Fruit fly (Drosophila melanogaster) Kc167 (cell line): Measurements from ENCODE around the gene Spp.

Experiments used
- Myc ChIP-seq: fragments of >200 bp; optimal IDR thresholded peaks from 2 replicates; lab custom pipeline; 2017; ENCODE audit warnings: missing external identifiers
- Sin3A ChIP-seq: fragments of >200 bp; optimal IDR thresholded peaks from 2 replicates; lab custom pipeline; 2018; ENCODE audit warnings: missing external identifiers
- h ChIP-seq: fragments of >200 bp; optimal IDR thresholded peaks from 3 replicates; lab custom pipeline; 2018; ENCODE audit warnings: missing external identifiers
- insv ChIP-seq: fragments of >200 bp; optimal IDR thresholded peaks from 3 replicates; lab custom pipeline; 2018; ENCODE audit warnings: missing external identifiers
- psq ChIP-seq: fragments of >200 bp; optimal IDR thresholded peaks from 2 replicates; lab custom pipeline; 2017; ENCODE audit warnings: missing external identifiers
- ttk ChIP-seq: sonication (Bioruptor generic); optimal IDR thresholded peaks from 2 replicates; lab custom pipeline; 2017; ENCODE audit warnings: missing external identifiers

Gene Spp

DNA sequence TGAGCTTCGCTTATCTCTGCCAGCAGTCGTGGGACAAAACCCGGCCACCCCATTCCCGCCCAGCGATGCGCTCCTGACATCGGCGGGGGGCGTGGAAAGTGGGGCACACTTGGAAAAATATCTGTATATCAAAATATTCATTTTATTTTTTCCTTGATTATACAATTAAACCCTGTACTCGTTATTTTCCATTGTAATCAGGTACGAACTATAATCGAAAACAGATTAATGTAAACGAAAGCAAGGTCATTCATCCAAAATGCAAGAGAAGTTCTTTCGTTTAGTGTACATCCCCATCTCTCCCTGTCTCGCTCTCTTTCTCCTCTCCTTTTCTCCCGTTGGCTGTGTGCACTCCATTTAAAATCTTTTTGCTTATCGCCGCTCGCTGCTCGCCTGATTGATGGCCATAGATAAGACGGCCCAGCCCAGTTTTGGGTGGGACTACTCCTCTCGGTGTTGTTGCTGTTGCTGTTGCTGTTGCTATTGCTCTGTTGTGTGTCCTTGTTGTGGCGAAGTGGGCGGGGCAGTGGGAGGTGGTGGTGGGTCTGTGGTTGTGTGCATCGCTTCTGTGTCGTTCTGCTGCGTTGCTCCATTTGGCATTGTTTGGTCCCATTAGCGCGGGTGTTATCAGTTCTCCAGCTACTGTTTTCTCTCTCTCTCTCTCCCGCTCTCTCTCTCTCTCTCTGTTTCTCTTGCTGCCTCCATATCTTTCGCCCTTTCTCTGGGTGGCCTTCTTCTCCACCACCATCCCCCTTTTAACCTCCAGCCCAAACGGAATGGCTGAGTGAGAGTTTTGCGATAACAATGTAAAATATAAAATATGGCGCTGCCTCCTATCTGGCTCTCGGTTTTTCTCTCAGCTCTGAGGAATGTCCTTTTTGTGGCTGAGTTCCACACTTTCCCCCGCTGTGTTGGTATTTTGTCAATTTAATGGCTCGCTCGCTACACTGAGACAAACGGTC is 28.1 kb downstream of the Spp start:
- no peak for TF ChIP-seq Sin3A (lab: Kevin White, UChicago)
- no peak for TF ChIP-seq Myc
- TF ChIP-seq psq (lab: Kevin White, UChicago), result no peak
- no peak for TF ChIP-seq ttk (lab: Kevin White, UChicago)
- TF ChIP-seq insv (lab: Kevin White, UChicago), result no peak
- TF ChIP-seq h (lab: Kevin White, UChicago), result no peak

DNA sequence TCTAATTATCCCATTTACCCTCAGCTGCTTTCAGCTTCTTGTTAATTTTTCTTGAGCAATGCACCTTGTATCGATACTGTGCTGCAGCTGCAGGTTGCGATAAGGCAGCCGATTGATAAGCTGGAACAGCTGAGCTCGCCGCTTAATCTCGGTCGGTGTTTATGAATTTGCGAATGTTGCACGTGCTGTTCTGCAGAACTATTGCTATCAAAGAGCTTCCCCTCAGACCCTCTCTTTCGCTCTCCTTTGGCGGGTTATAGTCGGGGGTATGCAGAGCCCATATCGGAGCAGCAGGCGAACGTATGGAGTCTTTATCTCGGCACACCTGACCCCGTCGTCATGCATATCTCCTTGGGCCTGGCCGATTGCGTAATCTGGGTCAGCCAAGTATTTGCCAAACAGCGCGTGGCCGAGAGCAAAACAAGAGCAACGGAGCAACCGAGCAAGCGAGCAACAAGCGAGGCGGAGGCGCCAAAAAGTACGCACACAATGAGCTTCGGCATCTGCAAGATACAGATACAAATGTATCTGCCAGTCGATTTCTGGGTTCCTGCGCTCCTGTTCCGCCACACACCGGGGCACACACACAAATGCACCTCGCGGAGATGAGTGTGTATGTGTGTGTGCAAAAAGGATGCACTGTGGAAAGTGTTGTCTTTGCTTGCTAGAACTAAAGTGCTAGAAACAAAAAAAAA is 30.2 kb downstream of the Spp start:
- TF ChIP-seq h (lab: Kevin White, UChicago) (no peak), Sin3A (lab: Kevin White, UChicago) (no peak), Myc (no peak), ttk (lab: Kevin White, UChicago) (no peak), insv (lab: Kevin White, UChicago) (no peak), psq (lab: Kevin White, UChicago) (no peak)

DNA sequence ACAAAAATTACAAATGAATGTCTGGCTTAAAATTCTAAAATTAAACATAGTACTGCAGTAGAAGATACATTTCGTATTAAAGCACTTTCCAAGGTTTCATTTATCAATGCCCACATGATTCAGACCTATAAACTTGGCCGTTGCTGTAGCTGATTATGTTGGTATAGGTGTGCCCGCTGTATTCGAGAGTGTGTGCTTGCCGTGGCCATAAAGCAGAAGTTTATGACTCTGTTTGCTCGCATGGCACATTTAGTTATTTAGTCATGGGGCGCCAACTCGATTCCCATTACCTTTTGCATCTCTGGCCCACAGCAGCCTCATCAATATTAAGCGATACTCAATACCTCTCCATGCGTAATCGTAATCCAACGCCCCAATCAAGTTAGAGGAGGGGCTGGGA is 31.4 kb downstream of the Spp start:
- TF ChIP-seq Myc (no peak), Sin3A (lab: Kevin White, UChicago) (no peak), ttk (lab: Kevin White, UChicago) (no peak), psq (lab: Kevin White, UChicago) (no peak), insv (lab: Kevin White, UChicago) (no peak), h (lab: Kevin White, UChicago) (no peak)

DNA sequence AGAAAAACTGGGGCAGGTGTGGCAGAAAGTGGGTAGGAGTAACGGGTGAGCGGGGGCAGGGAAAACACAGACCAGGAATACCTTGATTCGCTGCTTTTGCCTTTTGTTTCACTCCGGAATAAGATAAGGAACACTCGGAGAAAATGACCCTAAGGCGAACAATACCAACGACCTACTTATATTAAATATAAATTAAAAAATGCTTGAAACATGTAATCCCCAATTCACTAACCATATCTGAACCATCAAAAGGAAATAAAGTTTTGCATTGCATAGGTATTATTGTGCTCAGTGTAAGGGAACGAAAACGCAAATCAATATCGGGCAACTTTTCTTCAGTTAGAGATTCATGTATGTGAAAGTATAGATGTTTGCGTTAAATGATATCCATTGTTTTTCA is 32.4 kb downstream of the Spp start:
- TF ChIP-seq Myc (no peak), psq (lab: Kevin White, UChicago) (no peak), ttk (lab: Kevin White, UChicago) (no peak), insv (lab: Kevin White, UChicago) (no peak), Sin3A (lab: Kevin White, UChicago) (no peak), h (lab: Kevin White, UChicago) (no peak)

DNA sequence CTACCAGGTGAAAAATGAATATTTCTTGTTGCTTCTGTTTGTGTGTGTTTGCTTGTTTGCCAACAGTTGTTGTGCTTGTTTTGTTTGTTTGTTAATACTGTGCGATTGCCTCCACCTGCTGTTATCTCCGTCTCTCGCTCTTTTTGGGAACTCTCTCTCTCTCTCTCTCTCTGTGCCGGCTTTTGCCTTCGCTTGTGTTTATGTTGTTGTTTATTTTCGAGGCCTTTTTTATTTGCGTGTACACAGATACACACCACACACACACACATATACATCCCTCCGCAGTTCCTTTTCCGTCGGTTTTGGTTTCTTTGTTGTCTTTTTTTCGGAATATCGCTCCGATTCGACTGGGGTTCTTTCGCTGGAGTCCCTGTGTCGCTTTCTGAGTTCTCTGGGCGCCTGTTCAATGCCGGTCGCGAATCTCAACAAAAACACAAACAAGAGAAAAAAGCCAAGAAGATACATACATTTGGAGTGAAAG is 33.9 kb downstream of the Spp start:
- TF ChIP-seq Myc, result no peak
- TF ChIP-seq Sin3A (lab: Kevin White, UChicago), result no peak
- TF ChIP-seq psq (lab: Kevin White, UChicago), result no peak
- no peak for TF ChIP-seq h (lab: Kevin White, UChicago)

DNA sequence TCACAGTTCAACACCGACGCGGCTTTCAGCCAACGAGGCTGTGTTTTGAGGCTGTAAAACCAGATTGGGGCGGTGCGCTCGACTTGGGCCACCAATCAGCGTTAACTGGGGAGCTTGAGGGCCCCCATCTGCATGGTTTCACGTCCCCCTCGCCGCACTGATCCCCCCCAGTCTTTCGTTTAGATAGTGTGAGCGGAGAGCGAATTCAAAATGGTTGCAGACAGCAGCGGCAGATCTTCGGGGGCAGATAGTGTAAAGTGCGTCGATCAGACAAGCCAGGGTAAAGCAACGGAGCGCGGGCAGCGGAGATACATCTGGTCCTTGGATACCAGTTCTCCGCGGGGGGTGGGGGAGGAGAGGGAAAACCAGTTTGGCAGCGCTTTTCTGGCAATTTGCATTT is 37.3 kb downstream of the Spp start:
- no peak for TF ChIP-seq ttk (lab: Kevin White, UChicago)
- no peak for TF ChIP-seq insv (lab: Kevin White, UChicago)
- TF ChIP-seq h (lab: Kevin White, UChicago), result no peak
- no peak for TF ChIP-seq Sin3A (lab: Kevin White, UChicago)
- no peak for TF ChIP-seq Myc
- no peak for TF ChIP-seq psq (lab: Kevin White, UChicago)

DNA sequence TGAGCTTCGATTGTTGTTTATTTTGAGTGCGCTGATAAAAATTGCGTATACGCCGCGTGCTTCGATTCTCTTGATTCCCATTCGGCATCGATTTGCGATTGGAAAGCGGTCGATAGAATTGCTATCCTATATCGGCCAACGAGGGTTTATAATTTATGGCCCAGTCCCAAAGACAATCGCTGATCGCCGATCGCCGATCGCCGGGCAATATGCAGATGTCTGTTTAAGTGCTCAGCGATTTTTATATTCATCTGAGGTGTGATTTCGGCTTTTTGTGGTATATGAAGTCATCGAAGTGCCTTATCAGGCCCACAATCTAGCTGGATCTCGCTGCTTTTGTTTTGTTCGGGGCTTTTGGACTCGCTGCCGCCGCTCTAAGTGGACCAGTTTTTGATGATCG is 38.0 kb downstream of the Spp start:
- no peak for TF ChIP-seq Sin3A (lab: Kevin White, UChicago)
- no peak for TF ChIP-seq psq (lab: Kevin White, UChicago)
- no peak for TF ChIP-seq h (lab: Kevin White, UChicago)
- TF ChIP-seq Myc, result no peak
- TF ChIP-seq insv (lab: Kevin White, UChicago), result no peak
- TF ChIP-seq ttk (lab: Kevin White, UChicago), result no peak

DNA sequence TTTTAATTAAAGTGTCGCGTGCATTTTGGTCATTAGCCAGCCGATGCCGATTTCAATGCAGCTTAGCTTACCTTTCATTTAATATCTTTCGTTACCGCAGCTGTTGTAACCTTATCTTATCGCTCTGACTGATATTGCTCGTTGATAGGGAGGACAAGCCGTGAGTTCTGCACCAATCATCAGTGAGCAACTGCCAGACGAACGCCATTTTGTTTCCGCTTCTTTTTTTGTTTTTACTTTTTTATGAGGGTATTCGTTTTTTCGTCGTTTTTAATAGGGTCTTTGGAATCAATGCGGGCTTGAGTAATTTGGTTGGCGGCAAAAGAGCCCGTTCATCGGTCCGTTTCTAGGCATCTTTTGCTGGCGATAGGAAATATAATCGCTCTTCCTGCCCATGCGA is 39.4 kb downstream of the Spp start:
- TF ChIP-seq Myc, result no peak
- no peak for TF ChIP-seq ttk (lab: Kevin White, UChicago)
- no peak for TF ChIP-seq insv (lab: Kevin White, UChicago)
- no peak for TF ChIP-seq Sin3A (lab: Kevin White, UChicago)
- TF ChIP-seq h (lab: Kevin White, UChicago), result no peak
- TF ChIP-seq psq (lab: Kevin White, UChicago), result no peak

DNA sequence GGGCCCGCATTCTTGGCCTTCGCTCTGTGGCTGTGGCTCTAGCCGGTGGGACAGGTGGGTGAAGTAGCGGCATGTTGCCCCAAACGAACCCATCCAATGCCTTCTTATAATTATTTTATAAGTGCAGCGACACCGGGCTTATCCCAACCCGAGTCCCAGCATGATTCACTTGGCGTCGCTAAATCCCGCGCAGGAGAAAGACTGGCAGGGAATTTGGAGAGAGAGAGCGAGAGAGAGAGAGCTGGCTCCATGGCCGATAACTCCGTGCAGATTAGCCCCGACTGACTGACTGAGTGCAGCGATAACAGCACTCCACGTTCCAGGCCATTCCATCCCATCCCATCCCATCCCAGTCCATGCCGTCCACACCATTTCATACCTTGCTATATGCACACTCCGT is 42.8 kb downstream of the Spp start:
- TF ChIP-seq Sin3A (lab: Kevin White, UChicago) (no peak), ttk (lab: Kevin White, UChicago) (no peak), psq (lab: Kevin White, UChicago) (no peak), h (lab: Kevin White, UChicago) (no peak), insv (lab: Kevin White, UChicago) (no peak)

DNA sequence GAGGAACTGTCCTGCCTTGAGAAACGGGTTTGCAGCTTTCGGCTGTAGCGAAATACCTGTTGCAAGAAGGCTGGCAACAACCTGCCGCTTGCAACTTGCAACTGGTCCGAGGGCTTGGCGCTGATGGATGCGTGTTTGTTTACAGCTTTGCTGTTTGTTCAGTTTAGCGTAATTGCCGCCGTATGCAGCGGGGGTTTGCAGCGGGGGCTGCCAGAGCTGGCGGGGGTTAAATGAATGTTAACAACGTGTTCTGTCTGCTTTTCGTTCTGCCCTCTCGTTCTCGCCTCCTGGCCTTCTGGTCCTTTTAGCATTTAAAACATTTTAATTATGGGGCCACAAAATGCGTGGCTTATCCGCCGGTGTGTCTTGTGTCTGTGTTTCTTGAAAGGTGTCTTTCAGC is 44.5 kb downstream of the Spp start:
- TF ChIP-seq Myc, result no peak
- TF ChIP-seq psq (lab: Kevin White, UChicago), result no peak
- no peak for TF ChIP-seq ttk (lab: Kevin White, UChicago)
- TF ChIP-seq insv (lab: Kevin White, UChicago), result no peak
- no peak for TF ChIP-seq Sin3A (lab: Kevin White, UChicago)
- TF ChIP-seq h (lab: Kevin White, UChicago), result no peak

- TF ChIP-seq psq (lab: Kevin White, UChicago) (no peak), Sin3A (lab: Kevin White, UChicago) (no peak), insv (lab: Kevin White, UChicago) (no peak), h (lab: Kevin White, UChicago) (no peak), Myc (no peak), ttk (lab: Kevin White, UChicago) (no peak)
Observed at dm6 chr2L:498474-498821, 46.0 kb downstream of the Spp start.
